Worm (Caenorhabditis elegans): ENCODE measurements around the gene lec-10.

Gene lec-10

ce11 chrV:6476026-6476425 lies 12.9 kb downstream of the lec-10 start:
- no peak for TF ChIP-seq nhr-77 (tag; optimal IDR thresholded peaks at IDR 0.05)
- TF ChIP-seq Y55F3AM.14 (GFP tag; optimal IDR thresholded peaks at IDR 0.05), result no peak
- TF ChIP-seq ama-1 (optimal IDR thresholded peaks at IDR 0.05), result no peak
- no peak for TF ChIP-seq mbf-1 (tag; optimal IDR thresholded peaks at IDR 0.05)
- no peak for TF ChIP-seq alr-1 (tag; optimal IDR thresholded peaks at IDR 0.05)
- TF ChIP-seq fos-1 (tag; optimal IDR thresholded peaks at IDR 0.05), result peak; percentile 89

- TF ChIP-seq mab-5 (tag; optimal IDR thresholded peaks at IDR 0.05) (peak; percentile 13), sma-9 (GFP tag; optimal IDR thresholded peaks at IDR 0.05) (no peak), sma-9 (tag; optimal IDR thresholded peaks at IDR 0.05) (no peak), unc-55 (GFP tag; optimal IDR thresholded peaks at IDR 0.05) (peak; percentile 47)
Observed at ce11 chrV:6471208-6471607, 17.7 kb downstream of the lec-10 start.

ce11 chrV:6467676-6468075 lies 21.2 kb downstream of the lec-10 start:
- TF ChIP-seq sma-9 (GFP tag; optimal IDR thresholded peaks at IDR 0.05), result peak; percentile 14
- no peak for TF ChIP-seq sma-9 (tag; optimal IDR thresholded peaks at IDR 0.05)
- TF ChIP-seq F13H6.1 (tag; optimal IDR thresholded peaks at IDR 0.05), result peak; percentile 2
- no peak for TF ChIP-seq nhr-6 (tag; optimal IDR thresholded peaks at IDR 0.05)
- TF ChIP-seq nhr-129 (tag; optimal IDR thresholded peaks at IDR 0.05), result peak; percentile 14

- TF ChIP-seq snpc-4 (tag; optimal IDR thresholded peaks at IDR 0.05), result no peak
- no peak for TF ChIP-seq elt-1 (tag; optimal IDR thresholded peaks at IDR 0.05)
- TF ChIP-seq elt-3 (tag; optimal IDR thresholded peaks at IDR 0.05), result no peak
- TF ChIP-seq R02D3.7 (tag; optimal IDR thresholded peaks at IDR 0.05), result no peak
- TF ChIP-seq gmeb-1 (tag; optimal IDR thresholded peaks at IDR 0.05), result no peak
- no peak for TF ChIP-seq lin-13 (GFP tag; optimal IDR thresholded peaks at IDR 0.05)
- TF ChIP-seq alr-1 (tag; optimal IDR thresholded peaks at IDR 0.05), result no peak
- no peak for TF ChIP-seq peb-1 (tag; optimal IDR thresholded peaks at IDR 0.05)
- no peak for TF ChIP-seq unc-55 (GFP tag; optimal IDR thresholded peaks at IDR 0.05)
- TF ChIP-seq nhr-11 (tag; optimal IDR thresholded peaks at IDR 0.05), result no peak
- no peak for TF ChIP-seq crh-2 (tag; optimal IDR thresholded peaks at IDR 0.05)
- TF ChIP-seq nhr-237 (tag; optimal IDR thresholded peaks at IDR 0.05), result no peak
- no peak for TF ChIP-seq nhr-23 (tag; optimal IDR thresholded peaks at IDR 0.05)
- no peak for TF ChIP-seq C34F6.9 (tag; optimal IDR thresholded peaks at IDR 0.05)
- TF ChIP-seq nhr-12 (tag; optimal IDR thresholded peaks at IDR 0.05), result no peak
Observed at ce11 chrV:6464765-6465164, 24.2 kb downstream of the lec-10 start, which contains the start of gene unc-83. TSS of gene unc-83 (plus strand) at chrV:6465065.

- TF ChIP-seq zag-1 (tag; optimal IDR thresholded peaks at IDR 0.05) (no peak), snpc-4 (tag; optimal IDR thresholded peaks at IDR 0.05) (no peak), unc-39 (tag; optimal IDR thresholded peaks at IDR 0.05) (no peak), crh-2 (tag; optimal IDR thresholded peaks at IDR 0.05) (no peak), nhr-25 (tag; optimal IDR thresholded peaks at IDR 0.05) (no peak)
Observed at ce11 chrV:6464238-6464637, 24.7 kb downstream of the lec-10 start.

ce11 chrV:6462606-6463005 lies 26.3 kb downstream of the lec-10 start:
- TF ChIP-seq mab-5 (tag; optimal IDR thresholded peaks at IDR 0.05) (no peak), unc-55 (GFP tag; optimal IDR thresholded peaks at IDR 0.05) (no peak), egl-27 (tag; optimal IDR thresholded peaks at IDR 0.05) (no peak), sma-9 (GFP tag; optimal IDR thresholded peaks at IDR 0.05) (peak; percentile 36), sma-9 (tag; optimal IDR thresholded peaks at IDR 0.05) (no peak), nhr-129 (tag; optimal IDR thresholded peaks at IDR 0.05) (peak; percentile 15), dmd-4 (tag; optimal IDR thresholded peaks at IDR 0.05) (no peak), crh-2 (tag; optimal IDR thresholded peaks at IDR 0.05) (peak; percentile 61), fos-1 (tag; optimal IDR thresholded peaks at IDR 0.05) (peak; percentile 23)

- TF ChIP-seq egl-27 (tag; optimal IDR thresholded peaks at IDR 0.05), result no peak
Observed at ce11 chrV:6461250-6461649, 27.7 kb downstream of the lec-10 start.
